Fruit fly (Drosophila melanogaster) whole organism, embryonic: ENCODE data around the gene Plc21C.

Source experiments
- CG10267 ChIP-seq: fragments of 200-800 bp; sonication (Bioruptor generic); optimal IDR thresholded peaks from 2 replicates; lab custom pipeline; 2018; ENCODE audit warnings: missing biosample characterization, mild to moderate bottlenecking, missing genetic modification characterization, moderate library complexity
- CG10274 ChIP-seq: fragments of 200-800 bp; sonication (Bioruptor generic); optimal IDR thresholded peaks from 3 replicates; lab custom pipeline; 2017; ENCODE audit warnings: missing biosample characterization, mild to moderate bottlenecking, missing genetic modification characterization
- CG10979 ChIP-seq: fragments of 200-800 bp; sonication (Bioruptor generic); optimal IDR thresholded peaks from 2 replicates; lab custom pipeline; 2018; ENCODE audit warnings: missing biosample characterization, mild to moderate bottlenecking, missing genetic modification characterization, moderate library complexity
- CG12391 ChIP-seq: fragments of 200-800 bp; sonication (Bioruptor generic); optimal IDR thresholded peaks from 3 replicates; lab custom pipeline; 2018; ENCODE audit warnings: missing biosample characterization, mild to moderate bottlenecking, missing genetic modification characterization, moderate library complexity
- CG14667 ChIP-seq: fragments of 200-800 bp; sonication (Bioruptor generic); IDR thresholded peaks from 2 replicates; pipeline ENCODE4 v1.3.6; 2022; ENCODE audit warnings: missing biosample characterization, missing genetic modification characterization
- CG15011 ChIP-seq: fragments of 200-800 bp; sonication (Bioruptor generic); optimal IDR thresholded peaks from 3 replicates; lab custom pipeline; 2018; ENCODE audit warnings: missing biosample characterization, mild to moderate bottlenecking, missing genetic modification characterization
- CG17829 ChIP-seq: fragments of 200-800 bp; optimal IDR thresholded peaks from 2 replicates; lab custom pipeline; 2019; ENCODE audit warnings: missing biosample characterization, mild to moderate bottlenecking, missing genetic modification characterization, moderate library complexity
- CG2120 ChIP-seq: fragments of 200-800 bp; sonication (Bioruptor generic); optimal IDR thresholded peaks from 3 replicates; lab custom pipeline; 2016; ENCODE audit warnings: missing biosample characterization, missing genetic modification characterization
- CG2129 ChIP-seq: fragments of 200-800 bp; sonication (Bioruptor generic); IDR thresholded peaks from 2 replicates; pipeline ENCODE4 v1.3.6; 2022; ENCODE audit warnings: missing biosample characterization, missing genetic modification characterization; ENCODE audit not compliant: partially characterized antibody
- CG2712 ChIP-seq: fragments of 200-800 bp; optimal IDR thresholded peaks from 3 replicates; lab custom pipeline; 2019; ENCODE audit warnings: missing biosample characterization, mild to moderate bottlenecking, missing genetic modification characterization, moderate library complexity
- CG32767 ChIP-seq: fragments of 200-800 bp; sonication (Bioruptor generic); IDR thresholded peaks from 2 replicates; pipeline ENCODE4 v1.3.6; 2022; ENCODE audit warnings: missing biosample characterization, missing genetic modification characterization
- CG34224 ChIP-seq: fragments of 200-800 bp; sonication (Bioruptor generic); IDR thresholded peaks from 3 replicates; pipeline ENCODE4 v1.3.6; 2022; ENCODE audit warnings: missing biosample characterization, missing genetic modification characterization; ENCODE audit not compliant: partially characterized antibody
- CG34376 ChIP-seq: fragments of 200-800 bp; sonication (Bioruptor generic); optimal IDR thresholded peaks from 2 replicates; lab custom pipeline; 2018; ENCODE audit warnings: missing biosample characterization, mild to moderate bottlenecking, missing genetic modification characterization
- CG7745 ChIP-seq: fragments of 200-800 bp; sonication (Bioruptor generic); optimal IDR thresholded peaks from 2 replicates; lab custom pipeline; 2018; ENCODE audit warnings: missing biosample characterization, mild to moderate bottlenecking, missing genetic modification characterization, moderate library complexity
- CG9797 ChIP-seq: fragments of 200-800 bp; sonication (Bioruptor generic); optimal IDR thresholded peaks from 3 replicates; lab custom pipeline; 2018; ENCODE audit warnings: missing biosample characterization, mild to moderate bottlenecking, missing genetic modification characterization
- E2f2 ChIP-seq: fragments of 200-800 bp; sonication (Bioruptor generic); IDR thresholded peaks from 2 replicates; pipeline ENCODE4 v1.3.6; 2022; ENCODE audit warnings: missing biosample characterization, missing genetic modification characterization
- Elba2 ChIP-seq: fragments of 200-800 bp; sonication (Bioruptor generic); optimal IDR thresholded peaks from 3 replicates; lab custom pipeline; 2016; ENCODE audit warnings: missing biosample characterization, missing genetic modification characterization
- Fer2 ChIP-seq: fragments of 200-800 bp; sonication (Bioruptor generic); optimal IDR thresholded peaks from 2 replicates; lab custom pipeline; 2018; ENCODE audit warnings: missing biosample characterization, mild to moderate bottlenecking, missing genetic modification characterization, moderate library complexity
- HHEX ChIP-seq: fragments of 200-800 bp; sonication (Bioruptor generic); optimal IDR thresholded peaks from 3 replicates; lab custom pipeline; 2017; ENCODE audit warnings: missing biosample characterization, mild to moderate bottlenecking, missing genetic modification characterization, missing genetic modification reagents
- HmgZ ChIP-seq: fragments of 200-800 bp; sonication (Bioruptor generic); optimal IDR thresholded peaks from 2 replicates; lab custom pipeline; 2018; ENCODE audit warnings: missing biosample characterization, mild to moderate bottlenecking, missing genetic modification characterization
- Hr3 ChIP-seq: fragments of 200-800 bp; sonication (Bioruptor generic); optimal IDR thresholded peaks from 3 replicates; lab custom pipeline; 2016; ENCODE audit warnings: missing biosample characterization, missing genetic modification characterization
- Hr51 ChIP-seq, 2 experiments: fragments of 200-800 bp; sonication (Bioruptor generic); optimal IDR thresholded peaks; 2 replicates in 1 of 2; 3 replicates in 1 of 2; lab custom pipeline; 2016 to 2018; ENCODE audit warnings: missing biosample characterization in 2 of 2, missing genetic modification characterization in 2 of 2, mild to moderate bottlenecking in 1 of 2, moderate library complexity in 1 of 2
- MBD-R2 ChIP-seq: fragments of 200-800 bp; sonication (Bioruptor generic); IDR thresholded peaks from 2 replicates; pipeline ENCODE4 v1.3.6; 2022; ENCODE audit warnings: missing biosample characterization, missing genetic modification characterization
- Meics ChIP-seq: fragments of 200-800 bp; sonication (Bioruptor generic); optimal IDR thresholded peaks from 2 replicates; lab custom pipeline; 2017; ENCODE audit warnings: missing biosample characterization, mild to moderate bottlenecking, missing genetic modification characterization
- Opbp ChIP-seq: fragments of 200-800 bp; sonication (Bioruptor generic); IDR thresholded peaks from 3 replicates; pipeline ENCODE4 v1.3.6; 2022; ENCODE audit warnings: missing biosample characterization, missing genetic modification characterization; ENCODE audit not compliant: partially characterized antibody
- Scr ChIP-seq: fragments of 200-800 bp; sonication (Bioruptor generic); IDR thresholded peaks from 2 replicates; pipeline ENCODE4 v1.3.6; 2022; ENCODE audit warnings: missing biosample characterization, missing genetic modification characterization; ENCODE audit not compliant: partially characterized antibody
- crp ChIP-seq, 2 experiments: fragments of 200-800 bp; sonication (Bioruptor generic); optimal IDR thresholded peaks; 2 replicates in 1 of 2; 3 replicates in 1 of 2; lab custom pipeline; 2017; ENCODE audit warnings: missing biosample characterization in 2 of 2, missing genetic modification characterization in 2 of 2, mild to moderate bottlenecking in 1 of 2, moderate library complexity in 1 of 2
- cwo ChIP-seq: fragments of 200-800 bp; sonication (Bioruptor generic); optimal IDR thresholded peaks from 3 replicates; lab custom pipeline; 2017; ENCODE audit warnings: missing biosample characterization, missing genetic modification characterization, mild to moderate bottlenecking, moderate library complexity, missing genetic modification reagents
- esg ChIP-seq: fragments of 200-800 bp; sonication (Bioruptor generic); conservative IDR thresholded peaks from 2 replicates; pipeline ENCODE4 v1.3.6; 2022; ENCODE audit warnings: missing biosample characterization, missing genetic modification characterization
- grn ChIP-seq: fragments of 200-800 bp; sonication (Bioruptor generic); optimal IDR thresholded peaks from 3 replicates; lab custom pipeline; 2017; ENCODE audit warnings: missing biosample characterization, missing genetic modification characterization
- gro ChIP-seq: fragments of 200-800 bp; sonication (Bioruptor generic); optimal IDR thresholded peaks from 2 replicates; lab custom pipeline; 2016; ENCODE audit warnings: missing biosample characterization, missing genetic modification characterization
- lab ChIP-seq: fragments of 200-800 bp; sonication (Bioruptor generic); optimal IDR thresholded peaks from 3 replicates; lab custom pipeline; 2017; ENCODE audit warnings: missing biosample characterization, missing genetic modification characterization, mild to moderate bottlenecking, moderate library complexity, missing genetic modification reagents
- lilli ChIP-seq: fragments of 200-800 bp; sonication (Bioruptor generic); optimal IDR thresholded peaks from 3 replicates; lab custom pipeline; 2016; ENCODE audit warnings: missing biosample characterization, missing genetic modification characterization
- luna ChIP-seq: fragments of 200-800 bp; sonication (Bioruptor generic); optimal IDR thresholded peaks from 2 replicates; lab custom pipeline; 2016; ENCODE audit warnings: missing biosample characterization, missing genetic modification characterization
- maf-S ChIP-seq: fragments of 200-800 bp; sonication (Bioruptor generic); optimal IDR thresholded peaks from 2 replicates; lab custom pipeline; 2016; ENCODE audit warnings: missing biosample characterization, missing genetic modification characterization
- peb ChIP-seq: fragments of 200-800 bp; sonication (Bioruptor generic); IDR thresholded peaks from 2 replicates; pipeline ENCODE4 v1.3.6; 2022; ENCODE audit warnings: missing biosample characterization, missing genetic modification characterization
- phol ChIP-seq: fragments of 200-800 bp; sonication (Bioruptor generic); optimal IDR thresholded peaks from 3 replicates; lab custom pipeline; 2018; ENCODE audit warnings: missing biosample characterization, mild to moderate bottlenecking, missing genetic modification characterization, moderate library complexity
- pita ChIP-seq: fragments of 200-800 bp; sonication (Bioruptor generic); optimal IDR thresholded peaks from 2 replicates; lab custom pipeline; 2017; ENCODE audit warnings: missing biosample characterization, mild to moderate bottlenecking, missing genetic modification characterization
- prd ChIP-seq, 3 experiments: fragments of >200 bp in 2 of 3; fragments of 200-800 bp in 1 of 3; sonication (Bioruptor generic) in 1 of 3; optimal IDR thresholded peaks in 2 of 3; IDR thresholded peaks in 1 of 3; 2 replicates in 2 of 3; 3 replicates in 1 of 3; pipeline versions ENCODE4 v1.3.6 to Lab custom; 2017 to 2022; ENCODE audit warnings: missing biosample characterization in 1 of 3, missing genetic modification characterization in 1 of 3
- pzg ChIP-seq: fragments of 200-800 bp; sonication (Bioruptor generic); optimal IDR thresholded peaks from 3 replicates; lab custom pipeline; 2018; ENCODE audit warnings: missing biosample characterization, mild to moderate bottlenecking, missing genetic modification characterization, moderate library complexity
- repo ChIP-seq: fragments of 200-800 bp; sonication (Bioruptor generic); optimal IDR thresholded peaks from 2 replicates; lab custom pipeline; 2016; ENCODE audit warnings: missing biosample characterization, missing genetic modification characterization
- sens ChIP-seq: fragments of 200-800 bp; sonication (Bioruptor generic); peaks from one replicate; lab custom pipeline; 2016; ENCODE audit warnings: missing biosample characterization, missing genetic modification characterization
- sens-2 ChIP-seq: fragments of 200-800 bp; sonication (Bioruptor generic); IDR thresholded peaks from 2 replicates; pipeline ENCODE4 v1.3.6; 2022; ENCODE audit warnings: missing biosample characterization, missing genetic modification characterization
- seq ChIP-seq: fragments of 200-800 bp; sonication (Bioruptor generic); IDR thresholded peaks from 2 replicates; pipeline ENCODE4 v1.3.6; 2022; ENCODE audit warnings: missing biosample characterization, missing genetic modification characterization
- slou ChIP-seq: fragments of 200-800 bp; sonication (Bioruptor generic); optimal IDR thresholded peaks from 3 replicates; lab custom pipeline; 2016; ENCODE audit warnings: missing biosample characterization, missing genetic modification characterization
- tap ChIP-seq: fragments of 200-800 bp; optimal IDR thresholded peaks from 3 replicates; lab custom pipeline; 2019; ENCODE audit warnings: missing biosample characterization, mild to moderate bottlenecking, missing genetic modification characterization, moderate library complexity
- unc-4 ChIP-seq: fragments of 200-800 bp; sonication (Bioruptor generic); IDR thresholded peaks from 2 replicates; pipeline ENCODE4 v1.3.6; 2022; ENCODE audit warnings: missing biosample characterization, missing genetic modification characterization; ENCODE audit not compliant: partially characterized antibody

Plc21C gene

dm6 chr2L:403627-404575 lies 98.2 kb downstream of the Plc21C start, which contains the start of gene Polr1B (continued):
- TF ChIP-seq repo (no peak), CG32767 (GFP tag; lab: Robert Waterston, UW) (no peak), CG10274 (GFP tag; lab: Kevin White, UChicago) (no peak), CG12391 (tag; lab: Kevin White, UChicago) (peak; percentile 50), CG2712 (tag; lab: Kevin White, UChicago) (peak; percentile 54), CG7745 (tag; lab: Kevin White, UChicago) (no peak), CG14667 (GFP tag; lab: Robert Waterston, UW) (no peak), grn (GFP tag; lab: Kevin White, UChicago) (no peak), CG34224 (GFP tag; lab: Robert Waterston, UW) (peak; percentile 59; the same call in 1 of the 3 replicates), pzg (GFP tag; lab: Kevin White, UChicago) (peak; percentile 74), slou (GFP tag; lab: Kevin White, UChicago) (no peak), CG10979 (tag; lab: Kevin White, UChicago) (no peak), Scr (peak; percentile 69), HHEX (no peak), CG34376 (GFP tag; lab: Kevin White, UChicago) (peak; percentile 11), HmgZ (tag; lab: Kevin White, UChicago) (peak; percentile 77), lilli (GFP tag; lab: Kevin White, UChicago) (peak; percentile 16), sens-2 (GFP tag; lab: Robert Waterston, UW) (no peak), CG9797 (peak; percentile 21), luna (GFP tag; lab: Kevin White, UChicago) (no peak), peb (GFP tag; lab: Robert Waterston, UW) (no peak), CG15011 (GFP tag; lab: Kevin White, UChicago) (no peak), tap (tag; lab: Kevin White, UChicago) (no peak), lab (GFP tag; lab: Kevin White, UChicago) (no peak), Elba2 (GFP tag; lab: Kevin White, UChicago) (peak; percentile 38), Opbp (GFP tag; lab: Robert Waterston, UW) (0 out of 3 replicates have a peak, but pooled peaks have one; percentile 31), E2f2 (GFP tag; lab: Robert Waterston, UW) (peak; percentile 93), Fer2 (no peak), CG17829 (peak; percentile 36), Meics (GFP tag; lab: Kevin White, UChicago) (no peak), cwo (GFP tag; lab: Kevin White, UChicago) (peak; percentile 91), maf-S (no peak), MBD-R2 (GFP tag; lab: Robert Waterston, UW) (peak; percentile 74), esg (no peak), gro (GFP tag; lab: Kevin White, UChicago) (no peak), CG2129 (GFP tag; lab: Robert Waterston, UW) (no peak), crp (GFP tag; optimal IDR thresholded peaks at IDR 0.05; lab: Kevin White, UChicago) (peak; percentile 85 to 98), CG10267 (tag; lab: Kevin White, UChicago) (peak; percentile 46), Hr51 (GFP tag; optimal IDR thresholded peaks at IDR 0.05; lab: Kevin White, UChicago) (no peak), pita (GFP tag; lab: Kevin White, UChicago) (no peak), Hr3 (GFP tag; lab: Kevin White, UChicago) (peak; percentile 9), CG2120 (GFP tag; lab: Kevin White, UChicago) (peak; percentile 39), phol (tag; lab: Kevin White, UChicago) (peak; percentile 50), unc-4 (GFP tag; lab: Robert Waterston, UW) (peak; percentile 48; the same call in 1 of the 2 replicates), seq (GFP tag; lab: Robert Waterston, UW) (no peak), sens (GFP tag; lab: Kevin White, UChicago) (peak; percentile 80), prd (optimal IDR thresholded peaks at IDR 0.05; lab: Kevin White, UChicago) (no peak), prd (GFP tag; IDR thresholded peaks at IDR 0.05; lab: Robert Waterston, UW) (no peak)
